Worm (Caenorhabditis elegans) whole organism, L1 larva: ENCODE results near the gene C27A2.12.

Experiments
- C16A3.4 ChIP-seq: fragments of 150-350 bp; optimal IDR thresholded peaks from 2 replicates; lab custom pipeline; 2014; ENCODE audit warnings: missing biosample characterization, missing genetic modification characterization
- alr-1 ChIP-seq: fragments of 200-800 bp; sonication (Bioruptor generic); optimal IDR thresholded peaks from 2 replicates; lab custom pipeline; 2018; ENCODE audit warnings: borderline replicate concordance, mild to moderate bottlenecking, missing genetic modification characterization, missing compliant biosample characterization
- aly-2 ChIP-seq: fragments of 150-350 bp; optimal IDR thresholded peaks from 2 replicates; lab custom pipeline; 2014; ENCODE audit warnings: missing biosample characterization, missing genetic modification characterization
- ama-1 ChIP-seq: fragments of 150-350 bp; optimal IDR thresholded peaks from 2 replicates; lab custom pipeline; 2014
- blmp-1 ChIP-seq: fragments of 150-350 bp; optimal IDR thresholded peaks from 2 replicates; lab custom pipeline; 2014; ENCODE audit warnings: missing biosample characterization, missing genetic modification characterization
- ceh-8 ChIP-seq: fragments of 200-800 bp; sonication (Bioruptor generic); optimal IDR thresholded peaks from 2 replicates; lab custom pipeline; 2018; ENCODE audit warnings: mild to moderate bottlenecking, missing genetic modification characterization, moderate library complexity, missing compliant biosample characterization
- ceh-82 ChIP-seq, 3 experiments: fragments of 150-350 bp in 1 of 3; sonication (generic microtip) in 2 of 3; optimal IDR thresholded peaks; 2 replicates each; lab custom pipeline; 2014 to 2017; ENCODE audit warnings: missing biosample characterization in 3 of 3, missing genetic modification characterization in 3 of 3
- ceh-88 ChIP-seq: fragments of 200-800 bp; sonication (Bioruptor generic); IDR thresholded peaks from 2 replicates; pipeline ENCODE4 v1.3.6; 2022; ENCODE audit warnings: missing genetic modification characterization, missing compliant biosample characterization
- ceh-90 ChIP-seq: sonication (generic microtip); optimal IDR thresholded peaks from 2 replicates; lab custom pipeline; 2016; ENCODE audit warnings: missing genetic modification characterization, missing compliant biosample characterization
- ces-1 ChIP-seq: fragments of 150-350 bp; optimal IDR thresholded peaks from 2 replicates; lab custom pipeline; 2014; ENCODE audit warnings: missing biosample characterization, missing genetic modification reagents, missing genetic modification characterization
- dpl-1 ChIP-seq, 3 experiments: fragments of 150-350 bp in 2 of 3; sonication (generic microtip) in 1 of 3; optimal IDR thresholded peaks; 2 replicates each; lab custom pipeline; 2014 to 2017; ENCODE audit warnings: missing biosample characterization in 3 of 3, missing genetic modification characterization in 3 of 3, missing genetic modification reagents in 3 of 3
- efl-1 ChIP-seq, 4 experiments: fragments of 150-350 bp; optimal IDR thresholded peaks in 3 of 4; peaks in 1 of 4; 1 replicate in 1 of 4; 2 replicates in 3 of 4; lab custom pipeline; 2014; ENCODE audit warnings: missing biosample characterization in 2 of 4, missing genetic modification characterization in 2 of 4, missing genetic modification reagents in 2 of 4
- egl-13 ChIP-seq: sonication (generic microtip); optimal IDR thresholded peaks from 2 replicates; lab custom pipeline; 2016; ENCODE audit warnings: missing genotype, missing genetic modification reagents, missing genetic modification characterization, missing compliant biosample characterization
- egl-27 ChIP-seq, 2 experiments: fragments of 150-350 bp in 1 of 2; sonication (generic microtip); optimal IDR thresholded peaks; 3 replicates each; lab custom pipeline; 2017 to 2018; ENCODE audit warnings: missing biosample characterization in 2 of 2, missing genetic modification characterization in 2 of 2, missing genetic modification reagents in 2 of 2
- ets-5 ChIP-seq: fragments of 200-800 bp; sonication (Bioruptor generic); IDR thresholded peaks from 2 replicates; pipeline ENCODE4 v1.3.6; 2022; ENCODE audit warnings: missing genetic modification characterization, missing compliant biosample characterization
- fkh-4 ChIP-seq: sonication (generic microtip); optimal IDR thresholded peaks from 2 replicates; lab custom pipeline; 2016; ENCODE audit warnings: missing compliant biosample characterization, missing genetic modification characterization, borderline replicate concordance
- fkh-8 ChIP-seq: sonication (generic microtip); optimal IDR thresholded peaks from 2 replicates; lab custom pipeline; 2016; ENCODE audit warnings: mild to moderate bottlenecking, missing genetic modification characterization, missing compliant biosample characterization
- fos-1 ChIP-seq: fragments of 150-350 bp; optimal IDR thresholded peaks from 2 replicates; lab custom pipeline; 2014; ENCODE audit warnings: missing biosample characterization, missing genetic modification characterization
- grh-1 ChIP-seq: fragments of 200-800 bp; sonication (Bioruptor generic); IDR thresholded peaks from 2 replicates; pipeline ENCODE4 v1.3.6; 2022; ENCODE audit warnings: missing genetic modification reagents, missing genetic modification characterization, missing compliant biosample characterization
- hlh-17 ChIP-seq: fragments of 200-800 bp; sonication (Bioruptor generic); optimal IDR thresholded peaks from 2 replicates; lab custom pipeline; 2018; ENCODE audit warnings: missing genetic modification characterization, mild to moderate bottlenecking, missing compliant biosample characterization, moderate library complexity, borderline replicate concordance
- hlh-4 ChIP-seq: sonication (generic microtip); optimal IDR thresholded peaks from 2 replicates; lab custom pipeline; 2016; ENCODE audit warnings: mild to moderate bottlenecking, missing genetic modification characterization, missing compliant biosample characterization
- isw-1 ChIP-seq: fragments of 200-800 bp; sonication (Bioruptor generic); IDR thresholded peaks from 2 replicates; pipeline ENCODE4 v1.3.6; 2022; ENCODE audit warnings: missing genetic modification characterization, missing compliant biosample characterization
- lin-13 ChIP-seq: fragments of 150-350 bp; optimal IDR thresholded peaks from 2 replicates; lab custom pipeline; 2014; ENCODE audit warnings: missing biosample characterization, missing genetic modification reagents, missing genetic modification characterization
- lin-39 ChIP-seq: fragments of 150-350 bp; optimal IDR thresholded peaks from 2 replicates; lab custom pipeline; 2014; ENCODE audit warnings: missing biosample characterization, missing genetic modification reagents, missing genetic modification characterization
- lsy-2 ChIP-seq, 2 experiments: fragments of 150-350 bp; optimal IDR thresholded peaks; 2 replicates each; lab custom pipeline; 2014; ENCODE audit warnings: missing biosample characterization in 2 of 2, missing genetic modification characterization in 2 of 2
- mab-9 ChIP-seq: fragments of 200-800 bp; sonication (Bioruptor generic); IDR thresholded peaks from 2 replicates; pipeline ENCODE4 v1.3.6; 2022; ENCODE audit warnings: missing genetic modification reagents, missing genetic modification characterization, missing compliant biosample characterization
- mef-2 ChIP-seq: fragments of 150-350 bp; optimal IDR thresholded peaks from 2 replicates; lab custom pipeline; 2014; ENCODE audit warnings: missing biosample characterization, missing genetic modification characterization
- mep-1 ChIP-seq: fragments of 150-350 bp; optimal IDR thresholded peaks from 2 replicates; lab custom pipeline; 2014; ENCODE audit warnings: missing biosample characterization, missing genetic modification characterization
- nhr-11 ChIP-seq: fragments of 150-350 bp; optimal IDR thresholded peaks from 2 replicates; lab custom pipeline; 2014; ENCODE audit warnings: missing biosample characterization, missing genetic modification characterization
- nhr-19 ChIP-seq: fragments of 200-800 bp; sonication (Bioruptor generic); conservative IDR thresholded peaks from 2 replicates; pipeline ENCODE4 v1.3.6; 2022; ENCODE audit warnings: missing genetic modification characterization, missing compliant biosample characterization
- nhr-20 ChIP-seq: sonication (generic microtip); optimal IDR thresholded peaks from 2 replicates; lab custom pipeline; 2016; ENCODE audit warnings: mild to moderate bottlenecking, missing genetic modification characterization, missing compliant biosample characterization
- nhr-237 ChIP-seq: fragments of 150-350 bp; optimal IDR thresholded peaks from 2 replicates; lab custom pipeline; 2014; ENCODE audit warnings: missing biosample characterization, missing genetic modification characterization
- nhr-47 ChIP-seq: sonication (generic microtip); optimal IDR thresholded peaks from 2 replicates; lab custom pipeline; 2016; ENCODE audit warnings: mild to moderate bottlenecking, missing genetic modification characterization, moderate library complexity, missing compliant biosample characterization
- nhr-71 ChIP-seq: sonication (generic microtip); optimal IDR thresholded peaks from 2 replicates; lab custom pipeline; 2016; ENCODE audit warnings: mild to moderate bottlenecking, missing genetic modification characterization, moderate library complexity, missing compliant biosample characterization
- nhr-77 ChIP-seq: fragments of 150-350 bp; optimal IDR thresholded peaks from 2 replicates; lab custom pipeline; 2014; ENCODE audit warnings: missing biosample characterization, missing genetic modification characterization
- nhr-85 ChIP-seq: sonication (generic microtip); peaks from one replicate; lab custom pipeline; 2016; ENCODE audit warnings: missing genetic modification characterization, inconsistent platforms, missing compliant biosample characterization
- nhr-90 ChIP-seq: sonication (generic microtip); optimal IDR thresholded peaks from 2 replicates; lab custom pipeline; 2016; ENCODE audit warnings: mild to moderate bottlenecking, missing genetic modification characterization, missing compliant biosample characterization; ENCODE audit not compliant: poor library complexity
- pag-3 ChIP-seq: sonication (generic microtip); optimal IDR thresholded peaks from 2 replicates; lab custom pipeline; 2017; ENCODE audit warnings: missing genetic modification characterization, mild to moderate bottlenecking, missing compliant biosample characterization, antibody characterized with exemption, borderline replicate concordance; ENCODE audit not compliant: insufficient read depth
- pax-3 ChIP-seq: fragments of 200-800 bp; sonication (Bioruptor generic); optimal IDR thresholded peaks from 2 replicates; lab custom pipeline; 2018; ENCODE audit warnings: mild to moderate bottlenecking, missing genetic modification characterization, moderate library complexity, missing compliant biosample characterization
- pqm-1 ChIP-seq: sonication (generic microtip); optimal IDR thresholded peaks from 3 replicates; lab custom pipeline; 2017; ENCODE audit warnings: missing biosample characterization, missing genetic modification characterization
- snpc-4 ChIP-seq: fragments of 150-350 bp; optimal IDR thresholded peaks from 2 replicates; lab custom pipeline; 2014; ENCODE audit warnings: missing biosample characterization, missing genetic modification characterization
- snu-23 ChIP-seq: sonication (generic microtip); optimal IDR thresholded peaks from 2 replicates; lab custom pipeline; 2016; ENCODE audit warnings: missing genetic modification characterization, missing compliant biosample characterization
- sptf-1 ChIP-seq: fragments of 150-350 bp; optimal IDR thresholded peaks from 2 replicates; lab custom pipeline; 2014; ENCODE audit warnings: missing biosample characterization, missing genetic modification characterization
- sup-37 ChIP-seq: fragments of 200-800 bp; sonication (Bioruptor generic); optimal IDR thresholded peaks from 2 replicates; lab custom pipeline; 2018; ENCODE audit warnings: mild to moderate bottlenecking, missing genetic modification characterization, missing compliant biosample characterization
- tbx-2 ChIP-seq: sonication (generic microtip); optimal IDR thresholded peaks from 2 replicates; lab custom pipeline; 2016; ENCODE audit warnings: missing genetic modification characterization, missing compliant biosample characterization
- unc-130 ChIP-seq: fragments of 150-350 bp; optimal IDR thresholded peaks from 2 replicates; lab custom pipeline; 2017; ENCODE audit warnings: missing biosample characterization, missing genetic modification characterization, inconsistent platforms
- unc-30 ChIP-seq: sonication (generic microtip); optimal IDR thresholded peaks from 2 replicates; lab custom pipeline; 2017; ENCODE audit warnings: missing biosample characterization, missing genetic modification characterization
- unc-62 ChIP-seq: fragments of 150-350 bp; optimal IDR thresholded peaks from 2 replicates; lab custom pipeline; 2014; ENCODE audit warnings: missing biosample characterization, missing genetic modification reagents, missing genetic modification characterization
- unc-98 ChIP-seq: fragments of 200-800 bp; sonication (Bioruptor generic); IDR thresholded peaks from 2 replicates; pipeline ENCODE4 v1.3.6; 2022; ENCODE audit warnings: missing genetic modification characterization, missing compliant biosample characterization
- vab-15 ChIP-seq: sonication (generic microtip); optimal IDR thresholded peaks from 2 replicates; lab custom pipeline; 2017; ENCODE audit warnings: missing genotype, mild to moderate bottlenecking, missing genetic modification characterization, missing compliant biosample characterization
- xbp-1 ChIP-seq: sonication (generic microtip); optimal IDR thresholded peaks from 2 replicates; lab custom pipeline; 2016; ENCODE audit warnings: missing genetic modification characterization, missing compliant biosample characterization
- zag-1 ChIP-seq: fragments of 150-350 bp; optimal IDR thresholded peaks from 2 replicates; lab custom pipeline; 2014; ENCODE audit warnings: missing biosample characterization, missing genetic modification characterization
- ztf-4 ChIP-seq: fragments of 150-350 bp; optimal IDR thresholded peaks from 2 replicates; lab custom pipeline; 2014; ENCODE audit warnings: missing biosample characterization, missing genetic modification characterization

The C27A2.12 gene

ce11 chrII:5057315-5057714 is 621 bp downstream of the C27A2.12 start (continued):
- peak; percentile 76 for TF ChIP-seq nhr-20 (tag; lab: Kevin White, UChicago)
- peak; percentile 76 to 79 for TF ChIP-seq lsy-2 (tag; optimal IDR thresholded peaks at IDR 0.05; lab: Kevin White, UChicago)
- no peak for TF ChIP-seq egl-27 (tag; optimal IDR thresholded peaks at IDR 0.05; lab: Kevin White, UChicago)
- TF ChIP-seq hlh-17 (GFP tag; lab: Kevin White, UChicago): no peak
- TF ChIP-seq ceh-82 (tag; optimal IDR thresholded peaks at IDR 0.05; lab: Kevin White, UChicago): peak in 2 of 3 experiments; percentile 11
- TF ChIP-seq zag-1 (tag; lab: Kevin White, UChicago): no peak
- TF ChIP-seq mab-9 (GFP tag; lab: Robert Waterston, UW): 0 out of 2 replicates have a peak, but pooled peaks have one; percentile 43
- TF ChIP-seq nhr-47 (tag; lab: Kevin White, UChicago): peak; percentile 70
- TF ChIP-seq ama-1: no peak
- TF ChIP-seq nhr-19 (GFP tag; lab: Robert Waterston, UW): peak; percentile 76
- no peak for TF ChIP-seq vab-15 (tag; lab: Kevin White, UChicago)
- TF ChIP-seq mef-2 (tag; lab: Kevin White, UChicago): no peak
- TF ChIP-seq ces-1: no peak
- peak; percentile 54 for TF ChIP-seq tbx-2
- TF ChIP-seq isw-1 (GFP tag; lab: Robert Waterston, UW): no peak; the same call in 1 of the 2 replicates
- TF ChIP-seq ceh-8: no peak
- peak; percentile 67 for TF ChIP-seq mep-1
- peak; percentile 31 to 47 (median 44) for TF ChIP-seq dpl-1 (GFP tag; optimal IDR thresholded peaks at IDR 0.05; lab: Kevin White, UChicago)
- TF ChIP-seq sptf-1: no peak
- TF ChIP-seq nhr-71 (tag; lab: Kevin White, UChicago): peak; percentile 74
- peak; percentile 49 for TF ChIP-seq xbp-1 (tag; lab: Kevin White, UChicago)
- TF ChIP-seq nhr-90: peak; percentile 74
- no peak for TF ChIP-seq ztf-4 (tag; lab: Kevin White, UChicago)
- TF ChIP-seq lin-13 (GFP tag; lab: Kevin White, UChicago): peak; percentile 62
- no peak for TF ChIP-seq egl-13 (tag; lab: Kevin White, UChicago)
- TF ChIP-seq ceh-88 (GFP tag; lab: Robert Waterston, UW): no peak
- no peak for TF ChIP-seq pqm-1
- no peak for TF ChIP-seq ets-5 (GFP tag; lab: Robert Waterston, UW)
- TF ChIP-seq fkh-8 (tag; lab: Kevin White, UChicago): no peak
- peak; percentile 44 for TF ChIP-seq C16A3.4 (tag; lab: Kevin White, UChicago)
- no peak for TF ChIP-seq pag-3 (tag; lab: Kevin White, UChicago)
- TF ChIP-seq sup-37: no peak
- TF ChIP-seq efl-1 (optimal IDR thresholded peaks at IDR 0.05; lab: Kevin White, UChicago): peak; percentile 41 to 67
- TF ChIP-seq efl-1 (GFP tag; optimal IDR thresholded peaks at IDR 0.05 in 1 of 2; lab: Kevin White, UChicago): peak; percentile 39 to 94
- peak; percentile 98 for TF ChIP-seq snpc-4 (tag; lab: Kevin White, UChicago)
- TF ChIP-seq nhr-237 (tag; lab: Kevin White, UChicago): no peak
- TF ChIP-seq unc-130: peak; percentile 38
- no peak for TF ChIP-seq ceh-90 (tag; lab: Kevin White, UChicago)
- TF ChIP-seq pax-3 (tag; lab: Kevin White, UChicago): peak; percentile 29
- no peak for TF ChIP-seq alr-1 (tag; lab: Kevin White, UChicago)
- peak; percentile 23 for TF ChIP-seq nhr-77
- TF ChIP-seq hlh-4 (tag; lab: Kevin White, UChicago): no peak
- no peak for TF ChIP-seq aly-2 (tag; lab: Kevin White, UChicago)
- no peak for TF ChIP-seq lin-39 (tag; lab: Kevin White, UChicago)
- TF ChIP-seq unc-30: no peak
- no peak for TF ChIP-seq unc-62 (GFP tag; lab: Kevin White, UChicago)
- TF ChIP-seq nhr-85: peak; percentile 81
- peak; percentile 29 for TF ChIP-seq fos-1
- peak; percentile 79 for TF ChIP-seq snu-23 (GFP tag; lab: Kevin White, UChicago)
- no peak for TF ChIP-seq unc-98 (GFP tag; lab: Robert Waterston, UW)
- TF ChIP-seq nhr-11 (tag; lab: Kevin White, UChicago): no peak
- 0 out of 2 replicates have a peak, but pooled peaks have one; percentile 21 for TF ChIP-seq grh-1
- no peak for TF ChIP-seq blmp-1 (tag; lab: Kevin White, UChicago)
- no peak for TF ChIP-seq fkh-4 (tag; lab: Kevin White, UChicago)
